Worm (Caenorhabditis elegans): Measurements from ENCODE around the gene F25F2.1.

DNA sequence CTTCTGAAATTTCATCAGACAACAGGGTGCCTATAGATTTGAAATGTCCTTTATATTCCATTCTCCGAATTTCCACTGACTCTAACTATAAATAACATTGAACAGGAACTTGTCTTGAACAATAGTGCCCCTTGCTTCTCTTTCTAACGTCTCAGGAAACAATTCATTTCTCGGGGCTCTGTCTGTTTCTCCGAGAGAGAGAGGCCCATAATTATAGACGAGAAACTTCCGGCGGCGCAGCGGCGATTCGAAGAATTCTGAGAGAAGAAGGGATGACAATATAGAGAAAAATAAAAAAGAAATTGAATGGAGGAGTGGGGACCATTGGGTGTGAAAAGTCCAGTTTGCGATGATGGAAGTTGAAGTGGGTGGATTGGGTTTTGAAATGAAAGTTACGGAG lies 48.4 kb upstream of the F25F2.1 start:
- no peak for TF ChIP-seq flt-1 (GFP tag; IDR thresholded peaks at IDR 0.05)
- no peak for TF ChIP-seq ztf-29 (GFP tag; IDR thresholded peaks at IDR 0.05)
- no peak for TF ChIP-seq med-1 (GFP tag; optimal IDR thresholded peaks at IDR 0.05; ENCODE audit: insufficient read depth)
- TF ChIP-seq tab-1 (GFP tag; IDR thresholded peaks at IDR 0.05) = 0 out of 2 replicates have a peak, but pooled peaks have one; percentile 36
- TF ChIP-seq ztf-23 (GFP tag; IDR thresholded peaks at IDR 0.05) = no peak

All from whole organism, midembryonic.